Worm (Caenorhabditis elegans) whole organism, L3 larva: ENCODE measurements around the gene smf-1.

ENCODE experiments used
- R02D3.7 ChIP-seq: fragments of 150-350 bp; optimal IDR thresholded peaks from 2 replicates; lab custom pipeline; 2014; ENCODE audit warnings: missing biosample characterization, missing genetic modification characterization
- ZK546.5 ChIP-seq: sonication (generic microtip); optimal IDR thresholded peaks from 2 replicates; lab custom pipeline; 2017; ENCODE audit warnings: missing biosample characterization, missing genetic modification characterization
- aly-2 ChIP-seq: fragments of 150-350 bp; optimal IDR thresholded peaks from 2 replicates; lab custom pipeline; 2014; ENCODE audit warnings: missing biosample characterization, missing genetic modification characterization
- ceh-28 ChIP-seq: fragments of 150-350 bp; optimal IDR thresholded peaks from 2 replicates; lab custom pipeline; 2014; ENCODE audit warnings: missing biosample characterization, missing genetic modification reagents, missing genetic modification characterization
- ceh-82 ChIP-seq: fragments of 150-350 bp; optimal IDR thresholded peaks from 2 replicates; lab custom pipeline; 2014; ENCODE audit warnings: missing biosample characterization, missing genetic modification characterization
- egl-27 ChIP-seq: sonication (generic microtip); optimal IDR thresholded peaks from 4 replicates; lab custom pipeline; 2017; ENCODE audit warnings: missing biosample characterization, missing genetic modification reagents, missing genetic modification characterization
- egl-5 ChIP-seq: fragments of 150-350 bp; optimal IDR thresholded peaks from 2 replicates; lab custom pipeline; 2017; ENCODE audit warnings: missing biosample characterization, missing genetic modification reagents, missing genetic modification characterization, inconsistent platforms
- elt-1 ChIP-seq: fragments of 150-350 bp; optimal IDR thresholded peaks from 2 replicates; lab custom pipeline; 2014; ENCODE audit warnings: missing biosample characterization, missing genetic modification characterization
- elt-2 ChIP-seq: sonication (generic microtip); optimal IDR thresholded peaks from 2 replicates; lab custom pipeline; 2016; ENCODE audit warnings: missing genetic modification reagents, mild to moderate bottlenecking, missing genetic modification characterization, missing compliant biosample characterization
- eor-1 ChIP-seq, 2 experiments: fragments of 150-350 bp; optimal IDR thresholded peaks; 2 replicates each; lab custom pipeline; 2014 to 2018; ENCODE audit warnings: missing biosample characterization in 2 of 2, missing genetic modification characterization in 2 of 2
- fkh-10 ChIP-seq: sonication (generic microtip); optimal IDR thresholded peaks from 2 replicates; lab custom pipeline; 2017; ENCODE audit warnings: missing biosample characterization, missing genetic modification reagents, missing genetic modification characterization
- fos-1 ChIP-seq: fragments of 150-350 bp; optimal IDR thresholded peaks from 2 replicates; lab custom pipeline; 2014; ENCODE audit warnings: missing biosample characterization, missing genetic modification characterization
- hmg-11 ChIP-seq: sonication (generic microtip); optimal IDR thresholded peaks from 2 replicates; lab custom pipeline; 2016; ENCODE audit warnings: missing genetic modification characterization, missing compliant biosample characterization
- jun-1 ChIP-seq: fragments of 150-350 bp; optimal IDR thresholded peaks from 2 replicates; lab custom pipeline; 2014; ENCODE audit warnings: missing biosample characterization, missing genetic modification reagents, missing genetic modification characterization
- lin-15B ChIP-seq: fragments of 150-350 bp; optimal IDR thresholded peaks from 2 replicates; lab custom pipeline; 2014; ENCODE audit warnings: missing biosample characterization, missing genetic modification characterization
- lsy-12 ChIP-seq: sonication (generic microtip); optimal IDR thresholded peaks from 2 replicates; lab custom pipeline; 2016; ENCODE audit warnings: mild to moderate bottlenecking, missing genetic modification characterization, missing compliant biosample characterization
- nfya-1 ChIP-seq: sonication (generic microtip); optimal IDR thresholded peaks from 2 replicates; lab custom pipeline; 2017; ENCODE audit warnings: missing genetic modification characterization, mild to moderate bottlenecking, missing compliant biosample characterization, antibody characterized with exemption, moderate library complexity; ENCODE audit not compliant: insufficient read depth
- nhr-11 ChIP-seq: fragments of 150-350 bp; optimal IDR thresholded peaks from 2 replicates; lab custom pipeline; 2014; ENCODE audit warnings: missing biosample characterization, missing genetic modification characterization
- nhr-12 ChIP-seq: fragments of 150-350 bp; optimal IDR thresholded peaks from 2 replicates; lab custom pipeline; 2014; ENCODE audit warnings: missing biosample characterization, missing genetic modification characterization
- nhr-23 ChIP-seq: fragments of 150-350 bp; optimal IDR thresholded peaks from 2 replicates; lab custom pipeline; 2014; ENCODE audit warnings: missing biosample characterization, missing genetic modification reagents, missing genetic modification characterization
- nhr-237 ChIP-seq: fragments of 150-350 bp; optimal IDR thresholded peaks from 2 replicates; lab custom pipeline; 2014; ENCODE audit warnings: missing biosample characterization, missing genetic modification characterization
- nhr-28 ChIP-seq: fragments of 150-350 bp; optimal IDR thresholded peaks from 2 replicates; lab custom pipeline; 2014; ENCODE audit warnings: missing biosample characterization, missing genetic modification characterization
- nhr-43 ChIP-seq: sonication (generic microtip); optimal IDR thresholded peaks from 2 replicates; lab custom pipeline; 2016; ENCODE audit warnings: mild to moderate bottlenecking, missing genetic modification characterization, missing compliant biosample characterization; ENCODE audit not compliant: poor library complexity, severe bottlenecking
- nhr-67 ChIP-seq: fragments of 150-350 bp; optimal IDR thresholded peaks from 2 replicates; lab custom pipeline; 2014; ENCODE audit warnings: missing biosample characterization, missing genetic modification characterization
- nhr-77 ChIP-seq: fragments of 150-350 bp; optimal IDR thresholded peaks from 2 replicates; lab custom pipeline; 2014; ENCODE audit warnings: missing biosample characterization, missing genetic modification characterization
- pha-4 ChIP-seq: fragments of 150-350 bp; optimal IDR thresholded peaks from 2 replicates; lab custom pipeline; 2014; ENCODE audit warnings: missing biosample characterization, missing genetic modification reagents, missing genetic modification characterization
- pqm-1 ChIP-seq: fragments of 150-350 bp; optimal IDR thresholded peaks from 2 replicates; lab custom pipeline; 2017; ENCODE audit warnings: missing biosample characterization, missing genetic modification characterization, inconsistent platforms
- sea-2 ChIP-seq: fragments of 150-350 bp; sonication (generic microtip); optimal IDR thresholded peaks from 4 replicates; lab custom pipeline; 2014; ENCODE audit warnings: missing biosample characterization, missing genetic modification reagents, missing genetic modification characterization
- skn-1 ChIP-seq: fragments of 150-350 bp; optimal IDR thresholded peaks from 2 replicates; lab custom pipeline; 2014; ENCODE audit warnings: missing biosample characterization, missing genetic modification characterization
- snpc-4 ChIP-seq: fragments of 150-350 bp; optimal IDR thresholded peaks from 2 replicates; lab custom pipeline; 2014; ENCODE audit warnings: missing biosample characterization, missing genetic modification characterization
- ztf-11 ChIP-seq: fragments of 150-350 bp; optimal IDR thresholded peaks from 2 replicates; lab custom pipeline; 2014; ENCODE audit warnings: missing biosample characterization, missing genetic modification characterization
- ztf-4 ChIP-seq: fragments of 150-350 bp; optimal IDR thresholded peaks from 2 replicates; lab custom pipeline; 2014; ENCODE audit warnings: missing biosample characterization, missing genetic modification characterization

smf-1 gene

DNA sequence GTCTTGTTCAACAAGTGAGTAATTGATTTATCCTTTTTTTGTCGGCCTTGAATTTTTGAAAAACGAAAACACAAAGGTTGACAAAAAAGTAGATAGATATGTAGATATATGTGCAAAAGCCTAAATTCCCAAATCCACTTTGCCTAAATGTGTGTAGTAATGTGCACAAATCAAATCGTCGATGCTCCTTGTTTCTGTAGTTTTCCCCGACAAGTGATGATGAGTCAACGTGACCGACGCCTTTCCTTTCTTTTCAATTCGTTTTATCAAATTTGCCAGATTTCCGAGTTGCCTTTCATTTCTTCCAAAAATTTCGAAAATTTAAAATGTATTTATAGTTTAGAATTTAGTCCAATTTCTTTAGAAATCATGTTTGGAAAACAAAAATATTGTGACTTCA, 17.7 kb downstream of the smf-1 start:
- TF ChIP-seq fkh-10 (GFP tag; lab: Kevin White, UChicago) (peak; percentile 88), ZK546.5 (tag; lab: Kevin White, UChicago) (no peak), ceh-28 (no peak), nhr-237 (tag; lab: Kevin White, UChicago) (no peak)

DNA sequence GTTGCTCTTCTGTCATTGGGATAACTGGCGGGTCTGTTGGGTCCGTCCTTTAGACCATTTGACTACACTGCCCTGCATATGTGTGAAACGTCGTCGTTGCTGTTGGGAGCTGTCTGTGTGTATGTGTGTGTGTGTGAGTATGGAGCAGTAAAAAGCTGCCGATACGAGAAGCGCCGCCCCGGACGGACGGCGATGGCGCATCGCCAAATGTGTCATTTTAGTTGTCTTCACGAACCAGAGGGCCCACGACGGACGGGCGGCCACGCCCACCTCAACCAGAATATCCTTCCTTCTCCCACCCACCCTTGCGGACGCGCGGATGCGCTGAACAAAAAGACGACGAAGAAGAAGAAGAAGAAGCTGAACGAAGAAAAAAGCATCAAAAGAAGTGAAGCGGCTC, 20.6 kb downstream of the smf-1 start, which contains the start of gene acr-2:
Gene acr-2, plus strand, starts transcription at position 301 of the 400 bp plus-strand sequence.
- TF ChIP-seq nfya-1 (tag; lab: Kevin White, UChicago) = peak; percentile 27
- no peak for TF ChIP-seq ceh-82 (tag; lab: Kevin White, UChicago)
- no peak for TF ChIP-seq sea-2 (GFP tag; lab: Kevin White, UChicago)
- TF ChIP-seq, all 47 proteins: peak for 1

DNA sequence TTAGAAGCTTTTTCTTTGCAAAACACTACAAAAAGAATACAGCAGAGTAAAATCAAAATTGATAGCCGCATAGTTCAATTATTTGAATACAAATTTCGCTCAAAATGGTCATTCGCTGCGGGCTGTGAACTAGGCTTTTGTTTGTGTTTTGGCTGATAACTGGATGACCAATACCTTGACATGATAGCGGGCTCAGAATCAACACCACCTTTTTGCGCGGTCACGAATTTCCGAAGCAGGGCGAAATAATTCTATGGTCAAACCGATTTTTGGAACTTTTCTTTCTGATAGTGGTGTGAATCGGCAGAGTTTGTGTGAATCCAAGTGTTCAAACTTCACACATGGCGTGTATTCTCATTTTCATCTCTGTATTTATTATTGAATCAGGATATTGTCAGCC, 24.6 kb downstream of the smf-1 start, which contains the start of the genes F38B6.7 and F38B6.2:
Gene F38B6.7, minus strand, starts transcription at position 101 of the 400 bp plus-strand sequence.
Gene F38B6.2, plus strand, starts transcription at position 267 of the 400 bp plus-strand sequence.
- no peak for TF ChIP-seq ztf-4
- no peak for TF ChIP-seq nhr-23 (tag; lab: Kevin White, UChicago)
- no peak for TF ChIP-seq ztf-11 (tag; lab: Kevin White, UChicago)
- TF ChIP-seq nhr-67 = no peak
- no peak for TF ChIP-seq elt-2
- TF ChIP-seq nfya-1 (tag; lab: Kevin White, UChicago) = no peak
- no peak for TF ChIP-seq pha-4 (tag; lab: Kevin White, UChicago)
- no peak for TF ChIP-seq egl-5
- TF ChIP-seq lin-15B (tag; lab: Kevin White, UChicago) = no peak
- no peak for TF ChIP-seq nhr-43 (tag; lab: Kevin White, UChicago)
- TF ChIP-seq aly-2 (tag; lab: Kevin White, UChicago) = no peak
- TF ChIP-seq egl-27 (tag; lab: Kevin White, UChicago) = no peak
- TF ChIP-seq nhr-12 (tag; lab: Kevin White, UChicago) = no peak
- no peak for TF ChIP-seq jun-1

DNA sequence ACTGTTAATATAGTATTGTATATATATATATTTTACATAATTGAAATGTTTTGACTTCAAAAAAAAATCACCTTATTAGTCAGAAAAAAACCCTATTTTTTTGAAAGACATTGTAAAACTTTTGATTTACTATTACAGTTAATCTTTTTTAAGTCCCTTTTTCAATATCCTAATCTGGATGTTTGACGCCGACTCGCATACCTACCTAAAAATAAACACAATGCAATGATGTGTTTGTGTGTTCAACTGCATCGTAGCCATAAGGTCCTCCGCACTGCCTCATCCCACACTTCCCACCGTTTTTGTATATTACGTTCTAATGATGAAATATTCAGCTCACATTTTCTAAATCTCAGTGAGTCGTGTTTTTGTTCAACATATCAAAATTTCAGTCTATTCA, 29.5 kb downstream of the smf-1 start, which contains the start of gene F38B6.3:
Gene F38B6.3, plus strand, starts transcription at position 301 of the 400 bp plus-strand sequence.
- TF ChIP-seq snpc-4 (tag; lab: Kevin White, UChicago) (no peak), fos-1 (tag; lab: Kevin White, UChicago) (no peak), ztf-11 (tag; lab: Kevin White, UChicago) (no peak), sea-2 (GFP tag; lab: Kevin White, UChicago) (no peak), egl-27 (tag; lab: Kevin White, UChicago) (no peak), nhr-23 (tag; lab: Kevin White, UChicago) (no peak), hmg-11 (tag; lab: Kevin White, UChicago) (no peak)

DNA sequence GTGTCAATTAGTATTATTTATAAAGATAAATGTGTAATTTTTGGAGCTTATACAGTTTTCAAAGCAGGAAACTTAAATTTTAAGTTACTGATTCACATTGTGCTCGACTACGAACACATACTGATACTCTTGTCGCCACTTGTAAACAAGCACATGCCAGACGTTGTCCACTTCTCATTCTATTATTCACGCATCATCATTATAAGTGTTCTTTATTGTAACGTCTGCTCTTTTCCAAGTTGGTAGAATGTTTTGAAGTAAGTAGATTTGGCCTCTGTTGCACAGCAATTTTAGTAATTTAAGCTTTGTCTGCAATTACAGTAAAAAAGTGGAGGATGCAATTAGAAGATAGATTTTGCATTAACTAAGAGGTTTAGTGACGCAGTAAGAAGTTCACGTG, 30.0 kb downstream of the smf-1 start:
- TF ChIP-seq eor-1 (tag; optimal IDR thresholded peaks at IDR 0.05; lab: Kevin White, UChicago) = no peak

DNA sequence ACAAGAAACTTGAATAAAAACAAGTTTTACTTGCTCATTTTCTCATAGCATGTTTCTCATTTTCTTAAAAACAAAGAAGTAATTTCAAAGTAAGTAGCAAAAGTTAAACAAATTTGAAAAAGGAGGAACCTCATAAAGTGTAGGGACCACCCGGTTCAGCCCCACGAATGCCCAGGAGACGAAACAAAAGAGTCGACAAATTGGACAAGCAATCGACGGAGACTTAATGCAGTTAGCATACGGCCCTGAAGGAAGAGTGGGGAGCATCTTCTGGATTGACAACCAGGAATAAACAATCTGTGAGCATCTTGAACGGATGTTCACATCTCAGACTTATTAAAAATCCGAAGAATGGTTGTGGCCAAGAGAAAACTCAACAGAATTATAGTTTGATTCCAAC, 31.2 kb downstream of the smf-1 start:
- TF ChIP-seq elt-1 (tag; lab: Kevin White, UChicago) (no peak), aly-2 (tag; lab: Kevin White, UChicago) (no peak), pha-4 (tag; lab: Kevin White, UChicago) (no peak), nhr-77 (tag; lab: Kevin White, UChicago) (no peak), eor-1 (tag; optimal IDR thresholded peaks at IDR 0.05; lab: Kevin White, UChicago) (no peak), sea-2 (GFP tag; lab: Kevin White, UChicago) (no peak), egl-5 (no peak), nhr-11 (no peak), R02D3.7 (tag; lab: Kevin White, UChicago) (no peak), lsy-12 (no peak), snpc-4 (tag; lab: Kevin White, UChicago) (no peak)

DNA sequence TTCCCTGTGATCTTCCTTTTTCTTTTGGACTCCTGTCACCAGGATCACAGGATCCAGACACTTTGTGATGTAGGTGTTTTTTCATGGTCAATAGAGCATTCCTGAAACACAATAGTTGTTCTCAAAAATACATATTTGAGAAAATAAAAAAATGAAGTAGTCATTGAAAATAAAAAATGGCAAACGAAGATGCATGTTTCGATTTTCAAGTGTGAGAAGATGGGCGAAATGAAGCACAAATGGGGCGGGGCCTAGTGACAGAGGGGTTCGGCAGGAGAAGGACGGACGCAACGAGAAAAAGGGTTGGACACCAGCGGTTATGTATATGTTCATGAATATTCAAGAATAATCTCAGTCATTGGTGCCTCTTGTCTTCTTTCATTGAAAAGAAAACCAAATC, 32.9 kb downstream of the smf-1 start, which contains the start of gene F38B6.6:
Gene F38B6.6, minus strand, starts transcription at position 101 of the 400 bp plus-strand sequence.
- TF ChIP-seq sea-2 (GFP tag; lab: Kevin White, UChicago) (no peak), skn-1 (no peak), pha-4 (tag; lab: Kevin White, UChicago) (no peak), ztf-4 (no peak), pqm-1 (no peak), nhr-28 (tag; lab: Kevin White, UChicago) (no peak), ZK546.5 (tag; lab: Kevin White, UChicago) (no peak)
